Worm (Caenorhabditis elegans) whole organism, L2 larva: ENCODE measurements around the gene ncs-1.

ENCODE experiments used
- R02D3.7 ChIP-seq: fragments of 150-350 bp; optimal IDR thresholded peaks from 2 replicates; lab custom pipeline; 2014; ENCODE audit warnings: missing biosample characterization, missing genetic modification characterization
- aly-2 ChIP-seq: fragments of 150-350 bp; optimal IDR thresholded peaks from 2 replicates; lab custom pipeline; 2014; ENCODE audit warnings: missing biosample characterization, missing genetic modification characterization
- elt-3 ChIP-seq: sonication (generic microtip); optimal IDR thresholded peaks from 2 replicates; lab custom pipeline; 2017; ENCODE audit warnings: missing biosample characterization, missing genetic modification characterization
- lin-39 ChIP-seq: fragments of 150-350 bp; optimal IDR thresholded peaks from 2 replicates; lab custom pipeline; 2014; ENCODE audit warnings: missing biosample characterization, missing genetic modification reagents, missing genetic modification characterization
- nhr-11 ChIP-seq: fragments of 150-350 bp; optimal IDR thresholded peaks from 2 replicates; lab custom pipeline; 2014; ENCODE audit warnings: missing biosample characterization, missing genetic modification characterization
- nhr-237 ChIP-seq: fragments of 150-350 bp; optimal IDR thresholded peaks from 2 replicates; lab custom pipeline; 2014; ENCODE audit warnings: missing biosample characterization, missing genetic modification characterization
- nhr-25 ChIP-seq: fragments of 150-350 bp; sonication (generic microtip); optimal IDR thresholded peaks from 3 replicates; lab custom pipeline; 2014; ENCODE audit warnings: missing biosample characterization, missing genetic modification characterization
- nhr-77 ChIP-seq: fragments of 150-350 bp; optimal IDR thresholded peaks from 2 replicates; lab custom pipeline; 2014; ENCODE audit warnings: missing biosample characterization, missing genetic modification characterization
- snpc-4 ChIP-seq: fragments of 150-350 bp; optimal IDR thresholded peaks from 2 replicates; lab custom pipeline; 2014; ENCODE audit warnings: missing biosample characterization, missing genetic modification characterization
- unc-55 ChIP-seq: fragments of 150-350 bp; sonication (generic microtip); optimal IDR thresholded peaks from 3 replicates; lab custom pipeline; 2014; ENCODE audit warnings: missing biosample characterization, missing genetic modification reagents, missing genetic modification characterization
- unc-62 ChIP-seq: fragments of 150-350 bp; optimal IDR thresholded peaks from 2 replicates; lab custom pipeline; 2014; ENCODE audit warnings: missing biosample characterization, missing genetic modification reagents, missing genetic modification characterization
- ztf-11 ChIP-seq: sonication (generic microtip); optimal IDR thresholded peaks from 2 replicates; lab custom pipeline; 2017; ENCODE audit warnings: missing biosample characterization, missing genetic modification characterization

- TF ChIP-seq elt-3 (tag; lab: Kevin White, UChicago) (no peak), nhr-11 (no peak), unc-62 (GFP tag; lab: Kevin White, UChicago) (no peak), unc-55 (no peak), ztf-11 (tag; lab: Kevin White, UChicago) (no peak), nhr-237 (tag; lab: Kevin White, UChicago) (no peak), nhr-25 (tag; lab: Kevin White, UChicago) (peak; percentile 52), aly-2 (tag; lab: Kevin White, UChicago) (no peak), snpc-4 (no peak), R02D3.7 (tag; lab: Kevin White, UChicago) (no peak), lin-39 (tag; lab: Kevin White, UChicago) (no peak), nhr-77 (tag; lab: Kevin White, UChicago) (no peak)
Observed at ce11 chrX:980252-981009, 17.4 kb upstream of the ncs-1 start, which contains the start of gene C44C1.1.
